Worm (Caenorhabditis elegans): ENCODE data around the gene glb-6.

- TF ChIP-seq pha-4 (tag; optimal IDR thresholded peaks at IDR 0.05) (no peak), nhr-28 (tag; optimal IDR thresholded peaks at IDR 0.05) (no peak), nhr-237 (tag; optimal IDR thresholded peaks at IDR 0.05) (no peak), drap-1 (GFP tag; optimal IDR thresholded peaks at IDR 0.05) (no peak), elt-3 (tag; optimal IDR thresholded peaks at IDR 0.05) (no peak), snpc-4 (tag; optimal IDR thresholded peaks at IDR 0.05) (no peak), blmp-1 (tag; optimal IDR thresholded peaks at IDR 0.05) (no peak), lin-13 (tag; optimal IDR thresholded peaks at IDR 0.05) (no peak), bed-3 (GFP tag; optimal IDR thresholded peaks at IDR 0.05) (no peak), ztf-11 (tag; optimal IDR thresholded peaks at IDR 0.05) (no peak), lsy-2 (tag; optimal IDR thresholded peaks at IDR 0.05) (no peak), unc-62 (GFP tag; optimal IDR thresholded peaks at IDR 0.05) (no peak), elt-1 (tag; optimal IDR thresholded peaks at IDR 0.05; ENCODE audit: borderline replicate concordance, insufficient read depth) (no peak), nhr-2 (tag; optimal IDR thresholded peaks at IDR 0.05) (no peak)
These were observed 11.0 kb upstream of the glb-6 start, which contains the start of gene klc-2 for ce11 chrV:5581312-5581711.

Data from whole organism, mixed stage, embryonic.